Worm (Caenorhabditis elegans) whole organism, L2 larva: Measurements from ENCODE around the gene Y37H2A.7.

Experiments used
- C34F6.9 ChIP-seq: fragments of 150-350 bp; optimal IDR thresholded peaks from 2 replicates; lab custom pipeline; 2014; ENCODE audit warnings: missing biosample characterization, missing genetic modification characterization
- F13H6.1 ChIP-seq: sonication (generic microtip); optimal IDR thresholded peaks from 2 replicates; lab custom pipeline; 2016; ENCODE audit warnings: missing genetic modification characterization, missing compliant biosample characterization
- alr-1 ChIP-seq: fragments of 150-350 bp; optimal IDR thresholded peaks from 2 replicates; lab custom pipeline; 2014; ENCODE audit warnings: missing biosample characterization, missing genetic modification characterization
- aly-2 ChIP-seq: fragments of 150-350 bp; optimal IDR thresholded peaks from 2 replicates; lab custom pipeline; 2014; ENCODE audit warnings: missing biosample characterization, missing genetic modification characterization
- ama-1 ChIP-seq: fragments of 150-350 bp; optimal IDR thresholded peaks from 2 replicates; lab custom pipeline; 2018; ENCODE audit warnings: inconsistent platforms
- blmp-1 ChIP-seq: sonication (generic microtip); optimal IDR thresholded peaks from 2 replicates; lab custom pipeline; 2017; ENCODE audit warnings: missing genetic modification characterization, mild to moderate bottlenecking, missing compliant biosample characterization, antibody characterized with exemption, moderate library complexity; ENCODE audit not compliant: insufficient read depth
- crh-2 ChIP-seq: sonication (generic microtip); optimal IDR thresholded peaks from 2 replicates; lab custom pipeline; 2017; ENCODE audit warnings: missing biosample characterization, missing genetic modification characterization
- dmd-4 ChIP-seq: sonication (generic microtip); optimal IDR thresholded peaks from 2 replicates; lab custom pipeline; 2017; ENCODE audit warnings: missing biosample characterization, missing genetic modification characterization
- egl-27 ChIP-seq: sonication (generic microtip); optimal IDR thresholded peaks from 3 replicates; lab custom pipeline; 2017; ENCODE audit warnings: missing biosample characterization, missing genetic modification reagents, missing genetic modification characterization
- elt-3 ChIP-seq: sonication (generic microtip); optimal IDR thresholded peaks from 2 replicates; lab custom pipeline; 2017; ENCODE audit warnings: missing biosample characterization, missing genetic modification characterization
- gmeb-1 ChIP-seq: fragments of 150-350 bp; optimal IDR thresholded peaks from 2 replicates; lab custom pipeline; 2014; ENCODE audit warnings: missing biosample characterization, missing genetic modification characterization
- lsy-2 ChIP-seq, 2 experiments: fragments of 150-350 bp in 1 of 2; sonication (generic microtip) in 1 of 2; optimal IDR thresholded peaks; 2 replicates each; lab custom pipeline; 2014 to 2017; ENCODE audit warnings: missing biosample characterization in 2 of 2, missing genetic modification characterization in 2 of 2
- mab-5 ChIP-seq: fragments of 150-350 bp; optimal IDR thresholded peaks from 2 replicates; lab custom pipeline; 2014; ENCODE audit warnings: missing biosample characterization, missing genetic modification characterization
- mbf-1 ChIP-seq: sonication (generic microtip); optimal IDR thresholded peaks from 2 replicates; lab custom pipeline; 2017; ENCODE audit warnings: missing biosample characterization, missing genetic modification characterization
- nhr-11 ChIP-seq: fragments of 150-350 bp; optimal IDR thresholded peaks from 2 replicates; lab custom pipeline; 2014; ENCODE audit warnings: missing biosample characterization, missing genetic modification characterization
- nhr-12 ChIP-seq: fragments of 150-350 bp; optimal IDR thresholded peaks from 2 replicates; lab custom pipeline; 2014; ENCODE audit warnings: missing biosample characterization, missing genetic modification characterization
- nhr-129 ChIP-seq: fragments of 150-350 bp; optimal IDR thresholded peaks from 2 replicates; lab custom pipeline; 2014; ENCODE audit warnings: missing biosample characterization, missing genetic modification characterization
- nhr-23 ChIP-seq: fragments of 150-350 bp; optimal IDR thresholded peaks from 2 replicates; lab custom pipeline; 2014; ENCODE audit warnings: missing biosample characterization, missing genetic modification reagents, missing genetic modification characterization
- nhr-25 ChIP-seq: fragments of 150-350 bp; sonication (generic microtip); optimal IDR thresholded peaks from 3 replicates; lab custom pipeline; 2014; ENCODE audit warnings: missing biosample characterization, missing genetic modification characterization
- nhr-6 ChIP-seq: fragments of 150-350 bp; optimal IDR thresholded peaks from 2 replicates; lab custom pipeline; 2014; ENCODE audit warnings: missing biosample characterization, missing genetic modification characterization
- nhr-77 ChIP-seq: fragments of 150-350 bp; optimal IDR thresholded peaks from 2 replicates; lab custom pipeline; 2014; ENCODE audit warnings: missing biosample characterization, missing genetic modification characterization
- peb-1 ChIP-seq: fragments of 150-350 bp; optimal IDR thresholded peaks from 2 replicates; lab custom pipeline; 2014; ENCODE audit warnings: missing biosample characterization, missing genetic modification characterization
- sem-4 ChIP-seq: fragments of 150-350 bp; optimal IDR thresholded peaks from 2 replicates; lab custom pipeline; 2014; ENCODE audit warnings: missing biosample characterization, missing genetic modification reagents, missing genetic modification characterization
- sma-9 ChIP-seq, 2 experiments: fragments of 150-350 bp in 1 of 2; sonication (generic microtip) in 1 of 2; optimal IDR thresholded peaks; 2 replicates each; lab custom pipeline; 2014 to 2016; ENCODE audit warnings: missing genetic modification characterization in 2 of 2, mild to moderate bottlenecking in 1 of 2, missing biosample characterization in 1 of 2, missing compliant biosample characterization in 1 of 2, missing genetic modification reagents in 1 of 2, moderate library complexity in 1 of 2
- unc-39 ChIP-seq: fragments of 150-350 bp; optimal IDR thresholded peaks from 2 replicates; lab custom pipeline; 2014; ENCODE audit warnings: missing biosample characterization, missing genetic modification characterization
- unc-55 ChIP-seq: fragments of 150-350 bp; sonication (generic microtip); optimal IDR thresholded peaks from 3 replicates; lab custom pipeline; 2014; ENCODE audit warnings: missing biosample characterization, missing genetic modification reagents, missing genetic modification characterization
- unc-62 ChIP-seq: fragments of 150-350 bp; optimal IDR thresholded peaks from 2 replicates; lab custom pipeline; 2014; ENCODE audit warnings: missing biosample characterization, missing genetic modification reagents, missing genetic modification characterization
- zag-1 ChIP-seq: fragments of 150-350 bp; optimal IDR thresholded peaks from 2 replicates; lab custom pipeline; 2014; ENCODE audit warnings: missing biosample characterization, missing genetic modification characterization
- ztf-1 ChIP-seq: fragments of 200-800 bp; sonication (Bioruptor generic); conservative IDR thresholded peaks from 2 replicates; pipeline ENCODE4 v1.3.6; 2022; ENCODE audit warnings: missing genetic modification characterization, missing compliant biosample characterization
- ztf-11 ChIP-seq: sonication (generic microtip); optimal IDR thresholded peaks from 2 replicates; lab custom pipeline; 2017; ENCODE audit warnings: missing biosample characterization, missing genetic modification characterization

Gene Y37H2A.7

ce11 chrV:18123639-18124038, 10.6 kb downstream of the Y37H2A.7 start, which contains the start of gene fbxa-107:
Gene fbxa-107 (plus strand): TSS chrV:18123939.
- TF ChIP-seq ztf-11 (no peak), lsy-2 (tag; optimal IDR thresholded peaks at IDR 0.05; lab: Kevin White, UChicago) (no peak), unc-39 (tag; lab: Kevin White, UChicago) (no peak)

- TF ChIP-seq unc-55 (GFP tag; lab: Kevin White, UChicago): peak; percentile 45
Observed at ce11 chrV:18115054-18115453, 19.2 kb downstream of the Y37H2A.7 start.

- no peak for TF ChIP-seq nhr-25 (tag; lab: Kevin White, UChicago)
- no peak for TF ChIP-seq aly-2 (tag; lab: Kevin White, UChicago)
- TF ChIP-seq sma-9 (GFP tag; optimal IDR thresholded peaks at IDR 0.05; lab: Kevin White, UChicago): no peak
- no peak for TF ChIP-seq sma-9 (tag; optimal IDR thresholded peaks at IDR 0.05; lab: Kevin White, UChicago)
- no peak for TF ChIP-seq gmeb-1
- no peak for TF ChIP-seq alr-1
- no peak for TF ChIP-seq C34F6.9
- TF ChIP-seq egl-27: no peak
- TF ChIP-seq unc-55 (GFP tag; lab: Kevin White, UChicago): no peak
- no peak for TF ChIP-seq mab-5 (tag; lab: Kevin White, UChicago)
- no peak for TF ChIP-seq unc-62
- TF ChIP-seq nhr-23: no peak
- no peak for TF ChIP-seq ztf-1 (GFP tag; lab: Robert Waterston, UW)
Observed at ce11 chrV:18109449-18109848, 24.8 kb downstream of the Y37H2A.7 start.

- no peak for TF ChIP-seq nhr-11 (tag; lab: Kevin White, UChicago)
Observed at ce11 chrV:18107969-18108368, 26.3 kb downstream of the Y37H2A.7 start, which contains the start of gene Y37H2A.1. Gene Y37H2A.1 (plus strand): TSS chrV:18108269.

ce11 chrV:18106055-18106454, 28.2 kb downstream of the Y37H2A.7 start:
- TF ChIP-seq sem-4 (tag; lab: Kevin White, UChicago) (no peak), gmeb-1 (no peak), crh-2 (no peak), elt-3 (tag; lab: Kevin White, UChicago) (no peak), nhr-6 (tag; lab: Kevin White, UChicago) (no peak), blmp-1 (tag; lab: Kevin White, UChicago) (no peak), mbf-1 (tag; lab: Kevin White, UChicago) (no peak), ztf-1 (GFP tag; lab: Robert Waterston, UW) (no peak)

ce11 chrV:18098387-18098786, 35.9 kb downstream of the Y37H2A.7 start, which contains the start of gene par-4:
Gene par-4 (plus strand): TSS chrV:18098687.
- no peak for TF ChIP-seq C34F6.9
- no peak for TF ChIP-seq mab-5 (tag; lab: Kevin White, UChicago)
- TF ChIP-seq nhr-12 (tag; lab: Kevin White, UChicago): no peak
- no peak for TF ChIP-seq sma-9 (GFP tag; optimal IDR thresholded peaks at IDR 0.05; lab: Kevin White, UChicago)
- TF ChIP-seq sma-9 (tag; optimal IDR thresholded peaks at IDR 0.05; lab: Kevin White, UChicago): no peak
- TF ChIP-seq unc-62: no peak
- TF ChIP-seq egl-27: no peak
- no peak for TF ChIP-seq peb-1 (tag; lab: Kevin White, UChicago)
- no peak for TF ChIP-seq zag-1 (tag; lab: Kevin White, UChicago)

ce11 chrV:18093941-18094340, 40.3 kb downstream of the Y37H2A.7 start:
- TF ChIP-seq nhr-25 (tag; lab: Kevin White, UChicago) (no peak), nhr-77 (tag; lab: Kevin White, UChicago) (no peak), dmd-4 (tag; lab: Kevin White, UChicago) (no peak), nhr-129 (tag; lab: Kevin White, UChicago) (no peak), zag-1 (tag; lab: Kevin White, UChicago) (no peak), F13H6.1 (tag; lab: Kevin White, UChicago) (no peak), ama-1 (no peak)
